Worm (Caenorhabditis elegans) whole organism, L4 larva: Measurements from ENCODE around the gene sun-1.

ENCODE experiments used
- R02D3.7 ChIP-seq: fragments of 150-350 bp; sonication (generic microtip); optimal IDR thresholded peaks from 3 replicates; lab custom pipeline; 2014; ENCODE audit warnings: missing biosample characterization, missing genetic modification characterization
- ZK546.5 ChIP-seq, 2 experiments: sonication (generic microtip); optimal IDR thresholded peaks; 2 replicates each; lab custom pipeline; 2017; ENCODE audit warnings: missing biosample characterization in 2 of 2, missing genetic modification characterization in 2 of 2
- ceh-28 ChIP-seq: fragments of 150-350 bp; optimal IDR thresholded peaks from 2 replicates; lab custom pipeline; 2014; ENCODE audit warnings: missing biosample characterization, missing genetic modification reagents, missing genetic modification characterization
- ceh-82 ChIP-seq: sonication (generic microtip); optimal IDR thresholded peaks from 2 replicates; lab custom pipeline; 2017; ENCODE audit warnings: missing biosample characterization, missing genetic modification characterization
- egl-27 ChIP-seq: sonication (generic microtip); optimal IDR thresholded peaks from 3 replicates; lab custom pipeline; 2017; ENCODE audit warnings: missing biosample characterization, missing genetic modification reagents, missing genetic modification characterization
- fkh-10 ChIP-seq: fragments of 150-350 bp; optimal IDR thresholded peaks from 2 replicates; lab custom pipeline; 2014; ENCODE audit warnings: missing biosample characterization, missing genetic modification reagents, missing genetic modification characterization
- lin-15B ChIP-seq: fragments of 150-350 bp; sonication (generic microtip); optimal IDR thresholded peaks from 3 replicates; lab custom pipeline; 2014; ENCODE audit warnings: missing biosample characterization, missing genetic modification characterization
- madf-5 ChIP-seq, 2 experiments: fragments of 200-800 bp; sonication (Bioruptor generic); IDR thresholded peaks; 2 replicates each; pipeline ENCODE4 v1.3.6; 2022; ENCODE audit warnings: missing compliant biosample characterization in 2 of 2, missing genetic modification characterization in 2 of 2
- nhr-76 ChIP-seq: fragments of 150-350 bp; optimal IDR thresholded peaks from 2 replicates; lab custom pipeline; 2014; ENCODE audit warnings: missing biosample characterization, missing genetic modification characterization
- pha-4 ChIP-seq, 2 experiments: fragments of 150-350 bp in 1 of 2; fragments of 200-800 bp in 1 of 2; sonication (Bioruptor generic) in 1 of 2; IDR thresholded peaks in 1 of 2; optimal IDR thresholded peaks in 1 of 2; 2 replicates each; pipeline versions ENCODE4 v1.3.6 to Lab custom; 2014 to 2022; ENCODE audit warnings: missing genetic modification characterization in 2 of 2, missing genetic modification reagents in 2 of 2, missing biosample characterization in 1 of 2, missing compliant biosample characterization in 1 of 2
- php-3 ChIP-seq: fragments of 200-800 bp; sonication (Bioruptor generic); IDR thresholded peaks from 2 replicates; pipeline ENCODE4 v1.3.6; 2022; ENCODE audit warnings: missing genetic modification reagents, missing genetic modification characterization, missing compliant biosample characterization
- skn-1 ChIP-seq: fragments of 150-350 bp; optimal IDR thresholded peaks from 2 replicates; lab custom pipeline; 2014; ENCODE audit warnings: missing biosample characterization, missing genetic modification characterization

DNA sequence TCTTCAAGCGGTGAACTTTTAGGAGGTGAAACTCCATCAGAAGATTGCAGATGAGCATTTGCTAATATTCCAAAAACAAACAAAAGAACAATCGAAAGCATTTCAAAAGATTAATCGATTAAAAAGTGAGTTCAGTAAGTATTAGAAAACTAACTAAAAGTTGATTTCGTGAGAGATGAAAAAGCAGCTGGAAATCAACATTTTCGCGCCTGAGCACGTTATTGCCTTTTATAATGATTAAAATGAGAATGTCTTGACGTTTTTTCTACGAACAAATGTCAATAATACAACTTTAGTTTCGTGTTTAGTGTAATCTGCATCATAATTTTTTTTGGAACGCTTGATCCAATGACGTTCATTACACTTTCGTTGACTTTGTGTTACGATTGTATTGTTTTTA is 4.5 kb upstream of the sun-1 start, which contains the start of gene F57B1.9:
- TF ChIP-seq egl-27 (tag; lab: Kevin White, UChicago) = no peak
- no peak for TF ChIP-seq nhr-76 (tag; lab: Kevin White, UChicago)
- no peak for TF ChIP-seq php-3 (GFP tag; lab: Robert Waterston, UW)
- no peak for TF ChIP-seq R02D3.7
- no peak for TF ChIP-seq madf-5 (GFP tag; IDR thresholded peaks at IDR 0.05; lab: Robert Waterston, UW)
- TF ChIP-seq skn-1 (tag; lab: Kevin White, UChicago) = no peak
- TF ChIP-seq pha-4 (GFP tag; IDR thresholded peaks at IDR 0.05; lab: Robert Waterston, UW) = no peak
- no peak for TF ChIP-seq pha-4 (tag; optimal IDR thresholded peaks at IDR 0.05; lab: Kevin White, UChicago)
- no peak for TF ChIP-seq ceh-82
- no peak for TF ChIP-seq fkh-10 (GFP tag; lab: Kevin White, UChicago)
- no peak for TF ChIP-seq lin-15B (tag; lab: Kevin White, UChicago)
- no peak for TF ChIP-seq ceh-28 (tag; lab: Kevin White, UChicago)
- no peak for TF ChIP-seq ZK546.5 (tag; optimal IDR thresholded peaks at IDR 0.05; lab: Kevin White, UChicago)
